Fruit fly (Drosophila melanogaster) whole organism, embryonic: ENCODE measurements around the gene CG2182.

ENCODE experiments used
- Abd-B ChIP-seq: fragments of 200-800 bp; sonication (Bioruptor generic); optimal IDR thresholded peaks from 2 replicates; lab custom pipeline; 2018; ENCODE audit warnings: missing biosample characterization, mild to moderate bottlenecking, missing genetic modification characterization, moderate library complexity
- CG10366 ChIP-seq: fragments of 200-800 bp; sonication (Bioruptor generic); IDR thresholded peaks from 2 replicates; pipeline ENCODE4 v1.3.6; 2022; ENCODE audit warnings: missing biosample characterization, missing genetic modification characterization
- CG11560 ChIP-seq: fragments of 200-800 bp; sonication (Bioruptor generic); IDR thresholded peaks from 3 replicates; pipeline ENCODE4 v1.3.6; 2022; ENCODE audit warnings: missing biosample characterization, missing genetic modification characterization
- CG12299 ChIP-seq: fragments of 200-800 bp; sonication (Bioruptor generic); optimal IDR thresholded peaks from 2 replicates; lab custom pipeline; 2018; ENCODE audit warnings: missing biosample characterization, mild to moderate bottlenecking, missing genetic modification characterization
- CG12659 ChIP-seq: fragments of 200-800 bp; sonication (Bioruptor generic); optimal IDR thresholded peaks from 3 replicates; lab custom pipeline; 2017; ENCODE audit warnings: mild to moderate bottlenecking, missing biosample characterization, missing genetic modification reagents, missing genetic modification characterization
- CG12769 ChIP-seq: fragments of 200-800 bp; sonication (Bioruptor generic); optimal IDR thresholded peaks from 2 replicates; lab custom pipeline; 2019; ENCODE audit warnings: missing biosample characterization, mild to moderate bottlenecking, missing genetic modification characterization, moderate library complexity
- CG14860 ChIP-seq: fragments of 200-800 bp; sonication (Bioruptor generic); IDR thresholded peaks from 3 replicates; pipeline ENCODE4 v1.3.6; 2022; ENCODE audit warnings: missing biosample characterization, missing genetic modification characterization; ENCODE audit not compliant: partially characterized antibody
- CG15011 ChIP-seq: fragments of 200-800 bp; sonication (Bioruptor generic); optimal IDR thresholded peaks from 3 replicates; lab custom pipeline; 2018; ENCODE audit warnings: missing biosample characterization, mild to moderate bottlenecking, missing genetic modification characterization
- CG15696 ChIP-seq: fragments of 200-800 bp; sonication (Bioruptor generic); optimal IDR thresholded peaks from 2 replicates; lab custom pipeline; 2019; ENCODE audit warnings: missing biosample characterization, mild to moderate bottlenecking, missing genetic modification characterization, moderate library complexity
- CG17612 ChIP-seq: fragments of 200-800 bp; sonication (Bioruptor generic); IDR thresholded peaks from 2 replicates; pipeline ENCODE4 v1.3.6; 2022; ENCODE audit warnings: missing biosample characterization, missing genetic modification characterization
- CG2199 ChIP-seq: fragments of 200-800 bp; sonication (Bioruptor generic); IDR thresholded peaks from 3 replicates; pipeline ENCODE4 v1.3.6; 2022; ENCODE audit warnings: missing biosample characterization, missing genetic modification characterization
- CG30020 ChIP-seq: fragments of 200-800 bp; optimal IDR thresholded peaks from 2 replicates; lab custom pipeline; 2019; ENCODE audit warnings: missing biosample characterization, mild to moderate bottlenecking, missing genetic modification characterization, moderate library complexity
- CG3726 ChIP-seq: fragments of 200-800 bp; sonication (Bioruptor generic); IDR thresholded peaks from 3 replicates; pipeline ENCODE4, ENCODE4 v1.3.6; 2022; ENCODE audit warnings: missing biosample characterization, missing genetic modification characterization
- CG3995 ChIP-seq: fragments of 200-800 bp; sonication (Bioruptor generic); optimal IDR thresholded peaks from 3 replicates; lab custom pipeline; 2016; ENCODE audit warnings: missing biosample characterization, missing genetic modification characterization
- CG42726 ChIP-seq: fragments of 200-800 bp; sonication (Bioruptor generic); IDR thresholded peaks from 2 replicates; pipeline ENCODE4 v1.3.6; 2022; ENCODE audit warnings: missing biosample characterization, missing genetic modification characterization; ENCODE audit not compliant: partially characterized antibody
- CG4360 ChIP-seq: fragments of 200-800 bp; sonication (Bioruptor generic); IDR thresholded peaks from 2 replicates; pipeline ENCODE4 v1.3.6; 2022; ENCODE audit warnings: missing biosample characterization, missing genetic modification characterization
- Deaf1 ChIP-seq: fragments of 200-800 bp; optimal IDR thresholded peaks from 3 replicates; lab custom pipeline; 2019; ENCODE audit warnings: missing biosample characterization, mild to moderate bottlenecking, missing genetic modification characterization, moderate library complexity
- Hand ChIP-seq: fragments of 200-800 bp; sonication (Bioruptor generic); optimal IDR thresholded peaks from 2 replicates; lab custom pipeline; 2017; ENCODE audit warnings: mild to moderate bottlenecking, missing biosample characterization, missing genetic modification reagents, missing genetic modification characterization
- Hey ChIP-seq: fragments of 200-800 bp; sonication (Bioruptor generic); optimal IDR thresholded peaks from 3 replicates; lab custom pipeline; 2018; ENCODE audit warnings: missing biosample characterization, mild to moderate bottlenecking, missing genetic modification characterization
- Myb ChIP-seq: fragments of 200-800 bp; sonication (Bioruptor generic); optimal IDR thresholded peaks from 2 replicates; lab custom pipeline; 2016; ENCODE audit warnings: missing biosample characterization, missing genetic modification characterization
- Nf-YB ChIP-seq: fragments of 200-800 bp; sonication (Bioruptor generic); optimal IDR thresholded peaks from 3 replicates; lab custom pipeline; 2019; ENCODE audit warnings: missing biosample characterization, mild to moderate bottlenecking, missing genetic modification characterization, moderate library complexity
- Pdp1 ChIP-seq, 2 experiments: fragments of 200-800 bp; sonication (Bioruptor generic); optimal IDR thresholded peaks; 3 replicates each; lab custom pipeline; 2016; ENCODE audit warnings: missing biosample characterization in 2 of 2, missing genetic modification characterization in 2 of 2, mild to moderate bottlenecking in 1 of 2, moderate library complexity in 1 of 2
- Ptx1 ChIP-seq: fragments of 200-800 bp; sonication (Bioruptor generic); IDR thresholded peaks from 2 replicates; pipeline ENCODE4 v1.3.6; 2022; ENCODE audit warnings: missing biosample characterization, missing genetic modification characterization
- Sin3A ChIP-seq: fragments of >200 bp; optimal IDR thresholded peaks from 2 replicates; lab custom pipeline; 2018
- ab ChIP-seq: fragments of 200-800 bp; sonication (Bioruptor generic); optimal IDR thresholded peaks from 2 replicates; lab custom pipeline; 2016; ENCODE audit warnings: missing biosample characterization, missing genetic modification characterization
- ap ChIP-seq: fragments of 200-800 bp; sonication (Bioruptor generic); IDR thresholded peaks from 2 replicates; pipeline ENCODE4 v1.3.6; 2022; ENCODE audit warnings: missing biosample characterization, missing genetic modification characterization
- ato ChIP-seq: fragments of 200-800 bp; sonication (Bioruptor generic); IDR thresholded peaks from 2 replicates; pipeline ENCODE4 v1.3.6; 2022; ENCODE audit warnings: missing biosample characterization, missing genetic modification characterization; ENCODE audit not compliant: partially characterized antibody
- cato ChIP-seq: fragments of 200-800 bp; sonication (Bioruptor generic); optimal IDR thresholded peaks from 2 replicates; lab custom pipeline; 2016; ENCODE audit warnings: missing biosample characterization, missing genetic modification characterization, borderline replicate concordance
- chm ChIP-seq: fragments of 200-800 bp; sonication (Bioruptor generic); IDR thresholded peaks from 2 replicates; pipeline ENCODE4 v1.3.6; 2022; ENCODE audit warnings: missing biosample characterization, missing genetic modification characterization
- dmrt11E ChIP-seq: fragments of 200-800 bp; sonication (Bioruptor generic); optimal IDR thresholded peaks from 3 replicates; lab custom pipeline; 2018; ENCODE audit warnings: missing biosample characterization, mild to moderate bottlenecking, missing genetic modification characterization, moderate library complexity
- ewg ChIP-seq: fragments of 200-800 bp; sonication (Bioruptor generic); optimal IDR thresholded peaks from 3 replicates; lab custom pipeline; 2017; ENCODE audit warnings: mild to moderate bottlenecking, missing biosample characterization, missing genetic modification reagents, missing genetic modification characterization
- fd64A ChIP-seq: fragments of 200-800 bp; sonication (Bioruptor generic); optimal IDR thresholded peaks from 3 replicates; lab custom pipeline; 2018; ENCODE audit warnings: missing biosample characterization, mild to moderate bottlenecking, missing genetic modification characterization
- ind ChIP-seq: fragments of 200-800 bp; sonication (Bioruptor generic); optimal IDR thresholded peaks from 3 replicates; lab custom pipeline; 2016; ENCODE audit warnings: missing biosample characterization, missing genetic modification characterization
- inv ChIP-seq: fragments of 200-800 bp; sonication (Bioruptor generic); IDR thresholded peaks from 2 replicates; pipeline ENCODE4 v1.3.6; 2022; ENCODE audit warnings: missing biosample characterization, missing genetic modification characterization; ENCODE audit not compliant: partially characterized antibody
- jigr1 ChIP-seq: fragments of 200-800 bp; sonication (Bioruptor generic); IDR thresholded peaks from 3 replicates; pipeline ENCODE4 v1.3.6; 2022; ENCODE audit warnings: missing biosample characterization, missing genetic modification characterization
- jumu ChIP-seq: fragments of 200-800 bp; sonication (Bioruptor generic); optimal IDR thresholded peaks from 3 replicates; lab custom pipeline; 2016; ENCODE audit warnings: missing biosample characterization, missing genetic modification characterization
- kay ChIP-seq: fragments of 200-800 bp; sonication (Bioruptor generic); optimal IDR thresholded peaks from 2 replicates; lab custom pipeline; 2016; ENCODE audit warnings: missing biosample characterization, missing genetic modification characterization
- kni ChIP-seq: fragments of 200-800 bp; sonication (Bioruptor generic); optimal IDR thresholded peaks from 3 replicates; lab custom pipeline; 2017; ENCODE audit warnings: mild to moderate bottlenecking, missing biosample characterization, missing genetic modification reagents, missing genetic modification characterization
- lilli ChIP-seq: fragments of 200-800 bp; sonication (Bioruptor generic); optimal IDR thresholded peaks from 3 replicates; lab custom pipeline; 2016; ENCODE audit warnings: missing biosample characterization, missing genetic modification characterization
- nom ChIP-seq: fragments of 200-800 bp; sonication (Bioruptor generic); optimal IDR thresholded peaks from 2 replicates; lab custom pipeline; 2017; ENCODE audit warnings: missing biosample characterization, missing genetic modification characterization, mild to moderate bottlenecking, moderate library complexity, missing genetic modification reagents
- rib ChIP-seq: fragments of 200-800 bp; sonication (Bioruptor generic); IDR thresholded peaks from 2 replicates; pipeline ENCODE4 v1.3.6; 2022; ENCODE audit warnings: missing biosample characterization, missing genetic modification characterization
- ro ChIP-seq: fragments of 200-800 bp; sonication (Bioruptor generic); IDR thresholded peaks from 2 replicates; pipeline ENCODE4 v1.3.6; 2022; ENCODE audit warnings: missing biosample characterization, missing genetic modification characterization
- sd ChIP-seq: fragments of 200-800 bp; sonication (Bioruptor generic); optimal IDR thresholded peaks from 3 replicates; lab custom pipeline; 2018; ENCODE audit warnings: missing biosample characterization, mild to moderate bottlenecking, missing genetic modification characterization, moderate library complexity
- sens ChIP-seq: fragments of 200-800 bp; sonication (Bioruptor generic); peaks from one replicate; lab custom pipeline; 2016; ENCODE audit warnings: missing biosample characterization, missing genetic modification characterization
- ssp ChIP-seq: fragments of 200-800 bp; sonication (Bioruptor generic); IDR thresholded peaks from 2 replicates; pipeline ENCODE4 v1.3.6; 2022; ENCODE audit warnings: missing biosample characterization, missing genetic modification characterization
- vnd ChIP-seq: fragments of 200-800 bp; sonication (Bioruptor generic); IDR thresholded peaks from 3 replicates; pipeline ENCODE4 v1.3.6; 2022; ENCODE audit warnings: missing biosample characterization, missing genetic modification characterization; ENCODE audit not compliant: partially characterized antibody
- vvl ChIP-seq: fragments of 200-800 bp; sonication (Bioruptor generic); IDR thresholded peaks from 2 replicates; pipeline ENCODE4 v1.3.6; 2022; ENCODE audit warnings: missing biosample characterization, missing genetic modification characterization
- zen2 ChIP-seq: fragments of 200-800 bp; sonication (Bioruptor generic); IDR thresholded peaks from 3 replicates; pipeline ENCODE4 v1.3.6; 2022; ENCODE audit warnings: missing biosample characterization, missing genetic modification characterization; ENCODE audit not compliant: partially characterized antibody

Gene CG2182

DNA sequence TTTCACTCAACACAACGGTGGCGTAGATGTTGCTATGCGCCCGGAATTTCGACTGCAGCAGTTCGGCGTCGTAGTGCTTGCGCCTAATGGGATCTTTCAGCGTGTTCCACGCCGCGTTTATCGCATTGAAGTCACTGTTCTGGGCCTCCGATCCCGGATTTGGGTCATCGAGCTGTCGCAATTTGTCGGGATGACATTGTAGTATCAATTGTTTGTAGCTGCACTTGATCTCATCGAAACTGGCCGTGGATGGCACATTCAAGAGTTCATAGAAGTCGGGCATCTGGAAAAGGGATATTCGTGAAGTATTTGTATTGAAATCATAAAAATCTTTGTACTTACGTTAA, 37.3 kb downstream of the CG2182 start:
- 0 out of 2 replicates have a peak, but pooled peaks have one; percentile 0 for TF ChIP-seq CG42726
- TF ChIP-seq CG11560 (tag; lab: Robert Waterston, UW): no peak
- TF ChIP-seq ro (GFP tag; lab: Robert Waterston, UW): no peak
- TF ChIP-seq CG2199 (GFP tag; lab: Robert Waterston, UW): 0 out of 3 replicates have a peak, but pooled peaks have one; percentile 32
- TF ChIP-seq Abd-B (GFP tag; lab: Kevin White, UChicago): no peak
- TF ChIP-seq jigr1 (GFP tag; lab: Robert Waterston, UW): no peak
- TF ChIP-seq rib (GFP tag; lab: Robert Waterston, UW): 0 out of 2 replicates have a peak, but pooled peaks have one; percentile 41
- TF ChIP-seq ap (GFP tag; lab: Robert Waterston, UW): no peak
- no peak for TF ChIP-seq lilli (GFP tag; lab: Kevin White, UChicago)

DNA sequence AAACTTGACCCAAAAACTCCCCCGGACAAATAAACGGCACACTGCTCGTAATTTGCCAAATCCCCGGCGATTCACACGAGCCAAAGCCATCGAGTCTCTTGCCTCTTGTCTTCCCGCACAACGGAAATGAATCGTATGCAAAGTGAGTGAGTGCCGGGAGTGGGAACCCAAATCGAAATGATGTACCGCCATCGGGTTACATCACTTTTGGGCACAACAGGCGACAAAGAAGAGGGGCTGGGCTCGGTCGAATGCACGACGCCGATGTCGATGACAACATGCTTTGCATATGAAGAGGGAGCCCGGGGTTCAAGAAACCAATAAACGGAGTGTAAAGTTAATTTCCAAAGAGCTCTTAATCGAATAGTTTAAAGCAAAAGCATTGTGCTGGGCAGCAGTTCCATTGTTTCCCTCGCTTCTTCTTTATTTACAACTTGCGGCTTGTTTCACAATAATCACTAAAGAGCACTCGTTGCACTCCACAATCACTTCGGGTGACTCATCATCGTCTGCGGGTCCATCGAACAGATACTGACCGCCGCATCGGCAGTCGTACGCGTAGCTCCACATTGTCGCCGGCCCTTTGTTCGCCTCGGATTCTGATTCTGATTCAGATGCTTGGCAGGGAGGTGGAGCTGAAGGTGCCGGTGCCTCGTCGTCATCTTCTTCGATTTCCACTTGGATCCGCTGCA, 37.9 kb downstream of the CG2182 start:
- no peak for TF ChIP-seq vnd (GFP tag; lab: Robert Waterston, UW)
- TF ChIP-seq fd64A: no peak
- 0 out of 2 replicates have a peak, but pooled peaks have one; percentile 11 for TF ChIP-seq ssp (GFP tag; lab: Robert Waterston, UW)
- no peak for TF ChIP-seq Sin3A (lab: Kevin White, UChicago)
- no peak for TF ChIP-seq ab (GFP tag; lab: Kevin White, UChicago)
- TF ChIP-seq CG15011 (GFP tag; lab: Kevin White, UChicago): no peak
- TF ChIP-seq kay: peak; percentile 8
- no peak for TF ChIP-seq Abd-B (GFP tag; lab: Kevin White, UChicago)
- TF ChIP-seq vvl: peak; percentile 70; the same call in 1 of the 2 replicates
- peak; percentile 95 for TF ChIP-seq nom (GFP tag; lab: Kevin White, UChicago)
- no peak for TF ChIP-seq Hand (GFP tag; lab: Kevin White, UChicago)
- no peak for TF ChIP-seq Nf-YB (GFP tag; lab: Kevin White, UChicago)
- TF ChIP-seq cato (GFP tag; lab: Kevin White, UChicago): no peak
- TF ChIP-seq CG30020 (tag; lab: Kevin White, UChicago): no peak
- TF ChIP-seq jumu (GFP tag; lab: Kevin White, UChicago): no peak
- no peak for TF ChIP-seq Myb (GFP tag; lab: Kevin White, UChicago)
- TF ChIP-seq CG15696 (tag; lab: Kevin White, UChicago): no peak
- peak; percentile 23 for TF ChIP-seq sens (GFP tag; lab: Kevin White, UChicago)
- 0 out of 3 replicates have a peak, but pooled peaks have one; percentile 19 for TF ChIP-seq CG14860 (GFP tag; lab: Robert Waterston, UW)
- no peak for TF ChIP-seq CG17612
- TF ChIP-seq zen2 (GFP tag; lab: Robert Waterston, UW): no peak
- no peak for TF ChIP-seq ewg (GFP tag; lab: Kevin White, UChicago)
- TF ChIP-seq Pdp1 (GFP tag; optimal IDR thresholded peaks at IDR 0.05; lab: Kevin White, UChicago): peak in 1 of 2 experiments; percentile 69
- TF ChIP-seq CG12769 (tag; lab: Kevin White, UChicago): peak; percentile 41
- no peak for TF ChIP-seq ato (GFP tag; lab: Robert Waterston, UW)
- no peak for TF ChIP-seq CG3995 (GFP tag; lab: Kevin White, UChicago)
- no peak for TF ChIP-seq ind
- TF ChIP-seq CG4360 (GFP tag; lab: Robert Waterston, UW): no peak
- no peak for TF ChIP-seq CG12299
- TF ChIP-seq sd (tag; lab: Kevin White, UChicago): no peak
- TF ChIP-seq Ptx1 (GFP tag; lab: Robert Waterston, UW): no peak
- no peak for TF ChIP-seq Hey
- TF ChIP-seq CG12659 (GFP tag; lab: Kevin White, UChicago): no peak
- peak; percentile 43 for TF ChIP-seq kni (GFP tag; lab: Kevin White, UChicago)
- TF ChIP-seq inv (GFP tag; lab: Robert Waterston, UW): no peak
- TF ChIP-seq dmrt11E (tag; lab: Kevin White, UChicago): no peak
- 0 out of 3 replicates have a peak, but pooled peaks have one; percentile 19 for TF ChIP-seq CG3726 (GFP tag; lab: Robert Waterston, UW)
- TF ChIP-seq CG10366: no peak
- TF ChIP-seq chm (GFP tag; lab: Robert Waterston, UW): 0 out of 2 replicates have a peak, but pooled peaks have one; percentile 9
- TF ChIP-seq Deaf1: peak; percentile 24
